Worm (Caenorhabditis elegans): ENCODE measurements around the gene sre-11.

ce11 chrV:7693394-7693793 is 9.6 kb upstream of the sre-11 start, which contains the start of gene C12D5.10:
- TF ChIP-seq lin-15B (tag; optimal IDR thresholded peaks at IDR 0.05) (no peak), lin-39 (tag; optimal IDR thresholded peaks at IDR 0.05) (no peak), ztf-11 (tag; optimal IDR thresholded peaks at IDR 0.05) (no peak), zag-1 (tag; optimal IDR thresholded peaks at IDR 0.05) (no peak), pqm-1 (tag; optimal IDR thresholded peaks at IDR 0.05) (no peak), eor-1 (tag; optimal IDR thresholded peaks at IDR 0.05) (no peak), mdl-1 (tag; optimal IDR thresholded peaks at IDR 0.05) (no peak), ceh-16 (tag; optimal IDR thresholded peaks at IDR 0.05) (no peak)

All from whole organism, L3 larva.